Worm (Caenorhabditis elegans) whole organism, mixed stage, embryonic: Measurements from ENCODE around the gene natb-1.

Experiments used
- elt-3 ChIP-seq: fragments of 150-350 bp; optimal IDR thresholded peaks from 2 replicates; lab custom pipeline; 2014; ENCODE audit warnings: missing biosample characterization, missing genetic modification characterization
- lsy-2 ChIP-seq: fragments of 150-350 bp; optimal IDR thresholded peaks from 2 replicates; lab custom pipeline; 2014; ENCODE audit warnings: missing biosample characterization, missing genetic modification characterization
- unc-62 ChIP-seq: fragments of 150-350 bp; optimal IDR thresholded peaks from 2 replicates; lab custom pipeline; 2014; ENCODE audit warnings: missing biosample characterization, missing genetic modification reagents, missing genetic modification characterization

ce11 chrV:8012032-8012431, 28.8 kb upstream of the natb-1 start, which contains the start of gene rpb-9:
- TF ChIP-seq unc-62 (GFP tag; lab: Kevin White, UChicago) (no peak), lsy-2 (no peak), elt-3 (no peak)
